Fruit fly (Drosophila melanogaster): Measurements from ENCODE around the gene CG3176.

CG3176 gene

dm6 chrX:522357-523043, 40.8 kb downstream of the CG3176 start (continued):
- TF ChIP-seq Gug (GFP tag; IDR thresholded peaks at IDR 0.05) (peak; percentile 96), CG13775 (GFP tag; optimal IDR thresholded peaks at IDR 0.05) (peak; percentile 40), CG34422 (GFP tag; IDR thresholded peaks at IDR 0.05) (peak; percentile 84), CG5180 (GFP tag; optimal IDR thresholded peaks at IDR 0.05) (peak; percentile 50), CG4360 (GFP tag; IDR thresholded peaks at IDR 0.05) (peak; percentile 61), Ets97D (GFP tag; optimal IDR thresholded peaks at IDR 0.05) (peak; percentile 49), lola (GFP tag; optimal IDR thresholded peaks at IDR 0.05) (peak in 1 of 3 experiments; percentile 4), Doc2 (GFP tag; IDR thresholded peaks at IDR 0.05) (peak; percentile 65; the same call in 1 of the 2 replicates), danr (GFP tag; IDR thresholded peaks at IDR 0.05) (0 out of 2 replicates have a peak, but pooled peaks have one; percentile 30), CG18262 (tag; optimal IDR thresholded peaks at IDR 0.05) (peak; percentile 50), CG12071 (GFP tag; optimal IDR thresholded peaks at IDR 0.05) (peak; percentile 88), gsb (GFP tag; IDR thresholded peaks at IDR 0.05) (peak; percentile 73), CG12769 (tag; optimal IDR thresholded peaks at IDR 0.05) (peak; percentile 97), Pdp1 (GFP tag; optimal IDR thresholded peaks at IDR 0.05) (peak; percentile 83 to 87), CG2889 (GFP tag; IDR thresholded peaks at IDR 0.05) (no peak; the same call in 2 of the 3 replicates), pho (GFP tag; optimal IDR thresholded peaks at IDR 0.05) (peak; percentile 82), lbe (GFP tag; optimal IDR thresholded peaks at IDR 0.05) (peak; percentile 78), Mad (GFP tag; optimal IDR thresholded peaks at IDR 0.05) (peak; percentile 79), Side (GFP tag; optimal IDR thresholded peaks at IDR 0.05) (peak; percentile 92), al (GFP tag; IDR thresholded peaks at IDR 0.05) (peak; percentile 75), B-H2 (GFP tag; optimal IDR thresholded peaks at IDR 0.05) (peak; percentile 95), CG17361 (GFP tag; IDR thresholded peaks at IDR 0.05) (no peak), CG15696 (tag; optimal IDR thresholded peaks at IDR 0.05) (peak; percentile 68), PHDP (tag; optimal IDR thresholded peaks at IDR 0.05) (peak; percentile 69), Sox100B (GFP tag; optimal IDR thresholded peaks at IDR 0.05) (no peak), Myb (GFP tag; optimal IDR thresholded peaks at IDR 0.05) (peak; percentile 77), CG8924 (tag; optimal IDR thresholded peaks at IDR 0.05) (peak; percentile 78), usp (GFP tag; optimal IDR thresholded peaks at IDR 0.05) (no peak), fd102C (GFP tag; optimal IDR thresholded peaks at IDR 0.05) (no peak), cas (GFP tag; IDR thresholded peaks at IDR 0.05) (peak; percentile 84), pita (GFP tag; optimal IDR thresholded peaks at IDR 0.05) (no peak), Hr39 (optimal IDR thresholded peaks at IDR 0.05) (no peak), ap (GFP tag; IDR thresholded peaks at IDR 0.05) (peak; percentile 49; the same call in 1 of the 2 replicates), dm (GFP tag; optimal IDR thresholded peaks at IDR 0.05) (peak; percentile 54), CG31388 (GFP tag; optimal IDR thresholded peaks at IDR 0.05) (peak; percentile 42), row (GFP tag; IDR thresholded peaks at IDR 0.05) (peak; percentile 95), CG14710 (tag; optimal IDR thresholded peaks at IDR 0.05) (no peak), CG4854 (GFP tag; optimal IDR thresholded peaks at IDR 0.05) (peak; percentile 56), gcm (GFP tag; optimal IDR thresholded peaks at IDR 0.05) (peak; percentile 60), grn (GFP tag; optimal IDR thresholded peaks at IDR 0.05) (peak; percentile 32), nerfin-2 (GFP tag; IDR thresholded peaks at IDR 0.05; ENCODE audit: partially characterized antibody) (no peak), CG18011 (GFP tag; optimal IDR thresholded peaks at IDR 0.05) (peak; percentile 61), cwo (GFP tag; optimal IDR thresholded peaks at IDR 0.05) (peak; percentile 72), CG11504 (tag; optimal IDR thresholded peaks at IDR 0.05) (peak; percentile 74), CG2129 (GFP tag; IDR thresholded peaks at IDR 0.05; ENCODE audit: partially characterized antibody) (no peak), CG3281 (GFP tag; optimal IDR thresholded peaks at IDR 0.05) (peak; percentile 61), CG12155 (GFP tag; optimal IDR thresholded peaks at IDR 0.05) (peak; percentile 85), hth (optimal IDR thresholded peaks at IDR 0.05) (no peak), Nf-YB (GFP tag; optimal IDR thresholded peaks at IDR 0.05) (peak; percentile 39)

Data from whole organism, embryonic.